Fruit fly (Drosophila melanogaster): ENCODE data around the gene CG32462.

- TF ChIP-seq pan (optimal IDR thresholded peaks at IDR 0.05) (no peak), Jra (GFP tag; optimal IDR thresholded peaks at IDR 0.05) (no peak), fru (GFP tag; optimal IDR thresholded peaks at IDR 0.05) (no peak), h (GFP tag; optimal IDR thresholded peaks at IDR 0.05) (peak; percentile 16), Myc (optimal IDR thresholded peaks at IDR 0.05) (no peak), lola (GFP tag; optimal IDR thresholded peaks at IDR 0.05) (no peak), Hnf4 (GFP tag; optimal IDR thresholded peaks at IDR 0.05) (no peak), GATAd (GFP tag; optimal IDR thresholded peaks at IDR 0.05) (no peak), sage (GFP tag; optimal IDR thresholded peaks at IDR 0.05) (no peak), psq (GFP tag; optimal IDR thresholded peaks at IDR 0.05) (no peak), dl (GFP tag; optimal IDR thresholded peaks at IDR 0.05; ENCODE audit: insufficient read depth in 1 of 2, partially characterized antibody in 2 of 2) (no peak)
These were observed 35.4 kb upstream of the CG32462 start for dm6 chr3L:22888591-22889258.

All from whole organism, wandering third instar larva.